Worm (Caenorhabditis elegans): ENCODE measurements around the gene wrt-2.

- TF ChIP-seq ama-1 (optimal IDR thresholded peaks at IDR 0.05) (no peak), alr-1 (tag; optimal IDR thresholded peaks at IDR 0.05) (no peak), unc-62 (GFP tag; optimal IDR thresholded peaks at IDR 0.05) (no peak), snpc-4 (tag; optimal IDR thresholded peaks at IDR 0.05) (no peak), nhr-237 (tag; optimal IDR thresholded peaks at IDR 0.05) (no peak), ztf-11 (tag; optimal IDR thresholded peaks at IDR 0.05) (no peak), lin-13 (GFP tag; optimal IDR thresholded peaks at IDR 0.05) (no peak), gmeb-1 (tag; optimal IDR thresholded peaks at IDR 0.05) (no peak), lsy-2 (tag; optimal IDR thresholded peaks at IDR 0.05) (no peak), unc-39 (tag; optimal IDR thresholded peaks at IDR 0.05) (no peak), R02D3.7 (tag; optimal IDR thresholded peaks at IDR 0.05) (no peak)
These were observed 45.5 kb downstream of the wrt-2 start for ce11 chrX:3048696-3049095.
